Worm (Caenorhabditis elegans) whole organism, L1 larva: ENCODE data around the gene ifb-1.

Source experiments
- egl-27 ChIP-seq, 2 experiments: fragments of 150-350 bp in 1 of 2; sonication (generic microtip); optimal IDR thresholded peaks; 3 replicates each; lab custom pipeline; 2017 to 2018; ENCODE audit warnings: missing biosample characterization in 2 of 2, missing genetic modification characterization in 2 of 2, missing genetic modification reagents in 2 of 2
- fkh-10 ChIP-seq: sonication (generic microtip); optimal IDR thresholded peaks from 2 replicates; lab custom pipeline; 2017; ENCODE audit warnings: missing biosample characterization, missing genetic modification reagents, missing genetic modification characterization
- grh-1 ChIP-seq: fragments of 200-800 bp; sonication (Bioruptor generic); IDR thresholded peaks from 2 replicates; pipeline ENCODE4 v1.3.6; 2022; ENCODE audit warnings: missing genetic modification reagents, missing genetic modification characterization, missing compliant biosample characterization
- hpl-2 ChIP-seq: fragments of 150-350 bp; optimal IDR thresholded peaks from 2 replicates; lab custom pipeline; 2014; ENCODE audit warnings: missing biosample characterization, missing genetic modification reagents, missing genetic modification characterization
- mdl-1 ChIP-seq, 2 experiments: fragments of 150-350 bp; optimal IDR thresholded peaks; 2 replicates each; lab custom pipeline; 2014 to 2017; ENCODE audit warnings: missing biosample characterization in 2 of 2, missing genetic modification characterization in 2 of 2, inconsistent platforms in 1 of 2
- mep-1 ChIP-seq: fragments of 150-350 bp; optimal IDR thresholded peaks from 2 replicates; lab custom pipeline; 2014; ENCODE audit warnings: missing biosample characterization, missing genetic modification characterization
- nhr-11 ChIP-seq: fragments of 150-350 bp; optimal IDR thresholded peaks from 2 replicates; lab custom pipeline; 2014; ENCODE audit warnings: missing biosample characterization, missing genetic modification characterization
- nhr-237 ChIP-seq: fragments of 150-350 bp; optimal IDR thresholded peaks from 2 replicates; lab custom pipeline; 2014; ENCODE audit warnings: missing biosample characterization, missing genetic modification characterization
- nhr-47 ChIP-seq: sonication (generic microtip); optimal IDR thresholded peaks from 2 replicates; lab custom pipeline; 2016; ENCODE audit warnings: mild to moderate bottlenecking, missing genetic modification characterization, moderate library complexity, missing compliant biosample characterization
- rnt-1 ChIP-seq: sonication (generic microtip); optimal IDR thresholded peaks from 2 replicates; lab custom pipeline; 2016; ENCODE audit warnings: mild to moderate bottlenecking, missing genetic modification characterization, moderate library complexity, missing compliant biosample characterization
- snpc-4 ChIP-seq: fragments of 150-350 bp; optimal IDR thresholded peaks from 2 replicates; lab custom pipeline; 2014; ENCODE audit warnings: missing biosample characterization, missing genetic modification characterization
- zag-1 ChIP-seq: fragments of 150-350 bp; optimal IDR thresholded peaks from 2 replicates; lab custom pipeline; 2014; ENCODE audit warnings: missing biosample characterization, missing genetic modification characterization

DNA sequence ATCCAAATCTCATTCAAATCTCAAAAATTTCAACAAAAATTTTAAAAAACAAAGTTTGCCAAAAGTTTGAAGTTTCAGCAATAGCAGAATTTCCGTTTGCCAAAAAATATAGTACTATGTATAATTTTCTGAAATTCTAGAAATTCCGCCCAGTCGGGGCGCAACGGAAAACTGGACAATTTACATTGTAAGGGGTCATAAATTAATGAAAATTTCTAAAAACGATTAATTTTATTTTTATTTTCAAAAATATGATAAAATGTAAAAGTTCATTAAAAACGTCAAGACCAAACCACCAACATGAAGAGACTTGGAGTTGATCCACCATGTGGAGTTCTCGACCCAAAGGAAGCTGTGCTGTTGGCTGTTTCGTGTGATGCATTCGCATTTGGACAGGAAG lies 52.9 kb downstream of the ifb-1 start, which contains the start of gene ZK1248.4:
- TF ChIP-seq mep-1 (tag; lab: Kevin White, UChicago) (no peak), grh-1 (GFP tag; lab: Robert Waterston, UW) (no peak), nhr-237 (no peak), nhr-11 (tag; lab: Kevin White, UChicago) (no peak), fkh-10 (GFP tag; lab: Kevin White, UChicago) (no peak), hpl-2 (GFP tag; lab: Kevin White, UChicago) (no peak), rnt-1 (no peak), mdl-1 (tag; optimal IDR thresholded peaks at IDR 0.05; lab: Kevin White, UChicago) (no peak), snpc-4 (tag; lab: Kevin White, UChicago) (no peak), zag-1 (no peak), nhr-47 (tag; lab: Kevin White, UChicago) (no peak), egl-27 (tag; optimal IDR thresholded peaks at IDR 0.05; lab: Kevin White, UChicago) (no peak)
